Fruit fly (Drosophila melanogaster) whole organism, embryonic: ENCODE results near the gene CG10222.

Experiments used
- Ada2b ChIP-seq: fragments of 200-800 bp; sonication (Bioruptor generic); IDR thresholded peaks from 2 replicates; pipeline ENCODE4 v1.3.6; 2022; ENCODE audit warnings: missing biosample characterization, missing genetic modification characterization
- CG10147 ChIP-seq: fragments of 200-800 bp; sonication (Bioruptor generic); optimal IDR thresholded peaks from 2 replicates; lab custom pipeline; 2019; ENCODE audit warnings: missing biosample characterization, mild to moderate bottlenecking, missing genetic modification characterization, moderate library complexity
- CG11723 ChIP-seq: fragments of 200-800 bp; sonication (Bioruptor generic); optimal IDR thresholded peaks from 2 replicates; lab custom pipeline; 2017; ENCODE audit warnings: missing biosample characterization, mild to moderate bottlenecking, missing genetic modification characterization
- CG12104 ChIP-seq: fragments of 200-800 bp; sonication (Bioruptor generic); optimal IDR thresholded peaks from 3 replicates; lab custom pipeline; 2016; ENCODE audit warnings: missing biosample characterization, missing genetic modification characterization
- CG15073 ChIP-seq: fragments of 200-800 bp; sonication (Bioruptor generic); optimal IDR thresholded peaks from 2 replicates; lab custom pipeline; 2016; ENCODE audit warnings: missing biosample characterization, missing genetic modification characterization
- CG1602 ChIP-seq: fragments of 200-800 bp; sonication (Bioruptor generic); optimal IDR thresholded peaks from 3 replicates; lab custom pipeline; 2016; ENCODE audit warnings: missing biosample characterization, missing genetic modification characterization
- CG17186 ChIP-seq: fragments of 200-800 bp; sonication (Bioruptor generic); optimal IDR thresholded peaks from 3 replicates; lab custom pipeline; 2017; ENCODE audit warnings: missing biosample characterization, missing genetic modification reagents, missing genetic modification characterization
- CG32532 ChIP-seq: fragments of 200-800 bp; sonication (Bioruptor generic); IDR thresholded peaks from 2 replicates; pipeline ENCODE4 v1.3.6; 2022; ENCODE audit warnings: missing biosample characterization, missing genetic modification characterization
- CG3407 ChIP-seq: fragments of 200-800 bp; sonication (Bioruptor generic); optimal IDR thresholded peaks from 2 replicates; lab custom pipeline; 2018; ENCODE audit warnings: missing biosample characterization, mild to moderate bottlenecking, missing genetic modification characterization
- CG34224 ChIP-seq: fragments of 200-800 bp; sonication (Bioruptor generic); IDR thresholded peaks from 3 replicates; pipeline ENCODE4 v1.3.6; 2022; ENCODE audit warnings: missing biosample characterization, missing genetic modification characterization; ENCODE audit not compliant: partially characterized antibody
- CG3847 ChIP-seq: fragments of 200-800 bp; sonication (Bioruptor generic); IDR thresholded peaks from 2 replicates; pipeline ENCODE4 v1.3.6; 2022; ENCODE audit warnings: missing biosample characterization, missing genetic modification characterization
- CG43689 ChIP-seq: fragments of 200-800 bp; sonication (Bioruptor generic); IDR thresholded peaks from 2 replicates; pipeline ENCODE4 v1.3.6; 2022; ENCODE audit warnings: missing biosample characterization, missing genetic modification characterization
- CG4424 ChIP-seq: fragments of 200-800 bp; sonication (Bioruptor generic); optimal IDR thresholded peaks from 3 replicates; lab custom pipeline; 2016; ENCODE audit warnings: missing biosample characterization, missing genetic modification characterization
- CG5245 ChIP-seq: fragments of 200-800 bp; sonication (Bioruptor generic); optimal IDR thresholded peaks from 3 replicates; lab custom pipeline; 2016; ENCODE audit warnings: missing biosample characterization, missing genetic modification characterization
- CG6654 ChIP-seq: fragments of 200-800 bp; sonication (Bioruptor generic); optimal IDR thresholded peaks from 2 replicates; lab custom pipeline; 2017; ENCODE audit warnings: missing biosample characterization, mild to moderate bottlenecking, missing genetic modification characterization
- CG6765 ChIP-seq: fragments of 200-800 bp; sonication (Bioruptor generic); optimal IDR thresholded peaks from 3 replicates; lab custom pipeline; 2017; ENCODE audit warnings: missing biosample characterization, mild to moderate bottlenecking, missing genetic modification characterization
- CG8089 ChIP-seq: fragments of 200-800 bp; sonication (Bioruptor generic); optimal IDR thresholded peaks from 3 replicates; lab custom pipeline; 2016; ENCODE audit warnings: missing biosample characterization, missing genetic modification characterization
- CG9727 ChIP-seq: fragments of 200-800 bp; sonication (Bioruptor generic); optimal IDR thresholded peaks from 3 replicates; lab custom pipeline; 2017; ENCODE audit warnings: missing biosample characterization, mild to moderate bottlenecking, missing genetic modification characterization
- Chrac-16 ChIP-seq: fragments of 200-800 bp; sonication (Bioruptor generic); optimal IDR thresholded peaks from 3 replicates; lab custom pipeline; 2016; ENCODE audit warnings: missing biosample characterization, missing genetic modification characterization
- CoRest ChIP-seq: fragments of 200-800 bp; sonication (Bioruptor generic); optimal IDR thresholded peaks from 3 replicates; lab custom pipeline; 2018; ENCODE audit warnings: missing biosample characterization, mild to moderate bottlenecking, missing genetic modification characterization, moderate library complexity
- Dp ChIP-seq: fragments of 200-800 bp; sonication (Bioruptor generic); optimal IDR thresholded peaks from 2 replicates; lab custom pipeline; 2018; ENCODE audit warnings: missing biosample characterization, mild to moderate bottlenecking, missing genetic modification characterization, moderate library complexity
- Drgx ChIP-seq: fragments of 200-800 bp; sonication (Bioruptor generic); IDR thresholded peaks from 2 replicates; pipeline ENCODE4 v1.3.6; 2022; ENCODE audit warnings: missing biosample characterization, missing genetic modification characterization
- Fer2 ChIP-seq: fragments of 200-800 bp; sonication (Bioruptor generic); optimal IDR thresholded peaks from 2 replicates; lab custom pipeline; 2018; ENCODE audit warnings: missing biosample characterization, mild to moderate bottlenecking, missing genetic modification characterization, moderate library complexity
- HHEX ChIP-seq: fragments of 200-800 bp; sonication (Bioruptor generic); optimal IDR thresholded peaks from 3 replicates; lab custom pipeline; 2017; ENCODE audit warnings: missing biosample characterization, mild to moderate bottlenecking, missing genetic modification characterization, missing genetic modification reagents
- HLH3B ChIP-seq: fragments of 200-800 bp; sonication (Bioruptor generic); IDR thresholded peaks from 2 replicates; pipeline ENCODE4 v1.3.6; 2022; ENCODE audit warnings: missing biosample characterization, missing genetic modification characterization
- HLHmδ ChIP-seq: fragments of 200-800 bp; sonication (Bioruptor generic); optimal IDR thresholded peaks from 2 replicates; lab custom pipeline; 2018; ENCODE audit warnings: missing biosample characterization, mild to moderate bottlenecking, missing genetic modification characterization, moderate library complexity
- Hr3 ChIP-seq: fragments of 200-800 bp; sonication (Bioruptor generic); optimal IDR thresholded peaks from 3 replicates; lab custom pipeline; 2016; ENCODE audit warnings: missing biosample characterization, missing genetic modification characterization
- Hsf ChIP-seq: fragments of 200-800 bp; sonication (Bioruptor generic); optimal IDR thresholded peaks from 3 replicates; lab custom pipeline; 2016; ENCODE audit warnings: missing biosample characterization, missing genetic modification characterization
- Side ChIP-seq: fragments of 200-800 bp; sonication (Bioruptor generic); optimal IDR thresholded peaks from 2 replicates; lab custom pipeline; 2016; ENCODE audit warnings: missing biosample characterization, missing genetic modification characterization
- Sin3A ChIP-seq: fragments of >200 bp; optimal IDR thresholded peaks from 2 replicates; lab custom pipeline; 2018
- Usf ChIP-seq: fragments of 200-800 bp; sonication (Bioruptor generic); optimal IDR thresholded peaks from 2 replicates; lab custom pipeline; 2017; ENCODE audit warnings: missing genotype, missing biosample characterization, missing genetic modification characterization
- Xrp1 ChIP-seq: fragments of 200-800 bp; sonication (Bioruptor generic); IDR thresholded peaks from 2 replicates; pipeline ENCODE4 v1.3.6; 2022; ENCODE audit warnings: missing biosample characterization, missing genetic modification characterization
- ap ChIP-seq: fragments of 200-800 bp; sonication (Bioruptor generic); IDR thresholded peaks from 2 replicates; pipeline ENCODE4 v1.3.6; 2022; ENCODE audit warnings: missing biosample characterization, missing genetic modification characterization
- bsh ChIP-seq, 2 experiments: fragments of 200-800 bp; sonication (Bioruptor generic); optimal IDR thresholded peaks; 2 replicates each; lab custom pipeline; 2017 to 2018; ENCODE audit warnings: mild to moderate bottlenecking in 2 of 2, missing biosample characterization in 2 of 2, missing genetic modification characterization in 2 of 2, moderate library complexity in 1 of 2
- corto ChIP-seq: fragments of 200-800 bp; sonication (Bioruptor generic); optimal IDR thresholded peaks from 2 replicates; lab custom pipeline; 2016; ENCODE audit warnings: missing biosample characterization, mild to moderate bottlenecking, missing genetic modification characterization, moderate library complexity
- dpn ChIP-seq, 2 experiments: fragments of 200-800 bp; sonication (Bioruptor generic); optimal IDR thresholded peaks; 3 replicates each; lab custom pipeline; 2016; ENCODE audit warnings: missing biosample characterization in 2 of 2, missing genetic modification characterization in 2 of 2
- fd96Cb ChIP-seq: fragments of 200-800 bp; sonication (Bioruptor generic); optimal IDR thresholded peaks from 2 replicates; lab custom pipeline; 2018; ENCODE audit warnings: missing biosample characterization, mild to moderate bottlenecking, missing genetic modification characterization, moderate library complexity
- gem ChIP-seq: fragments of 200-800 bp; sonication (Bioruptor generic); optimal IDR thresholded peaks from 2 replicates; lab custom pipeline; 2019; ENCODE audit warnings: missing biosample characterization, mild to moderate bottlenecking, missing genetic modification characterization, moderate library complexity
- gsb ChIP-seq: fragments of 200-800 bp; sonication (Bioruptor generic); IDR thresholded peaks from 2 replicates; pipeline ENCODE4 v1.3.6; 2022; ENCODE audit warnings: missing biosample characterization, missing genetic modification characterization
- kah ChIP-seq: fragments of 200-800 bp; sonication (Bioruptor generic); optimal IDR thresholded peaks from 2 replicates; lab custom pipeline; 2018; ENCODE audit warnings: missing biosample characterization, mild to moderate bottlenecking, missing genetic modification characterization
- klu ChIP-seq: fragments of 200-800 bp; sonication (Bioruptor generic); IDR thresholded peaks from 2 replicates; pipeline ENCODE4 v1.3.6; 2022; ENCODE audit warnings: missing biosample characterization, missing genetic modification characterization
- lbe ChIP-seq: fragments of 200-800 bp; sonication (Bioruptor generic); optimal IDR thresholded peaks from 2 replicates; lab custom pipeline; 2016; ENCODE audit warnings: missing biosample characterization, mild to moderate bottlenecking, missing genetic modification characterization
- nom ChIP-seq: fragments of 200-800 bp; sonication (Bioruptor generic); optimal IDR thresholded peaks from 2 replicates; lab custom pipeline; 2017; ENCODE audit warnings: missing biosample characterization, missing genetic modification characterization, mild to moderate bottlenecking, moderate library complexity, missing genetic modification reagents
- repo ChIP-seq: fragments of 200-800 bp; sonication (Bioruptor generic); optimal IDR thresholded peaks from 2 replicates; lab custom pipeline; 2016; ENCODE audit warnings: missing biosample characterization, missing genetic modification characterization
- run ChIP-seq: fragments of 200-800 bp; sonication (Bioruptor generic); optimal IDR thresholded peaks from 3 replicates; lab custom pipeline; 2018; ENCODE audit warnings: missing biosample characterization, mild to moderate bottlenecking, missing genetic modification characterization
- scrt ChIP-seq: fragments of 200-800 bp; sonication (Bioruptor generic); optimal IDR thresholded peaks from 2 replicates; lab custom pipeline; 2018; ENCODE audit warnings: missing biosample characterization, mild to moderate bottlenecking, missing genetic modification characterization, moderate library complexity
- sisA ChIP-seq: fragments of 200-800 bp; sonication (Bioruptor generic); IDR thresholded peaks from 2 replicates; pipeline ENCODE4 v1.3.6; 2022; ENCODE audit warnings: missing biosample characterization, missing genetic modification characterization
- slou ChIP-seq: fragments of 200-800 bp; sonication (Bioruptor generic); optimal IDR thresholded peaks from 3 replicates; lab custom pipeline; 2016; ENCODE audit warnings: missing biosample characterization, missing genetic modification characterization
- wdn ChIP-seq: fragments of 200-800 bp; sonication (Bioruptor generic); IDR thresholded peaks from 2 replicates; pipeline ENCODE4 v1.3.6; 2022; ENCODE audit warnings: missing biosample characterization, missing genetic modification characterization
- zen ChIP-seq: fragments of 200-800 bp; sonication (Bioruptor generic); optimal IDR thresholded peaks from 3 replicates; lab custom pipeline; 2018; ENCODE audit warnings: missing biosample characterization, mild to moderate bottlenecking, missing genetic modification characterization, moderate library complexity

Gene CG10222

DNA sequence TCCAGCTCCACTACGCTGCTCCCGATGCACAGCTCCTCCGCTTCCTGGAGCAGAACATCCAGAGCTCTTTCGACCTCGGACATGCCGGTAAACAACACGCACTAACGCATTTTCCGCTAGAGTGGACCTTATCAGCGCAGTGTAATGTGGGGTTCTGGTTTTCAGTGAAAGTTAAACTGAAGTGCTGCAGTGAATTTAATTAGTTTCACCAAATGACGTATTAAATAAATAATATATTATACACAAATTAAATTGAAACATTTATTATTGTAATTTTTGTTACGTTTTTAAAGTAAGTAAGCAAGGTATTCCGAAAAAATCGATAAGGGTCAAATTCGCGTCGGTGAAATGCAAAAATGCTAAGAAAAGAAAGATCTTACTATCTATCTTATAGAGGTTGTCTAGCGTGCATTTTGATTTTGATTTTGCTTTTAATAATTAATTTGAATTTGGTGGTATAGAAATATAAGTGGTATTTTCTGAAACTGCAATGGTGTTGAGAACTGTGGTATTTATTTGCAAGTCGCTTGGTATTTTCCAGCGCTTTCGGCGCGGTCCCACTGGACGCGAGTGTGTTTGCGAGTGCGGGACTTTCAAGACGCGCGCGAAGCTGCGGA is 38.0 kb upstream of the CG10222 start, which contains the start of the genes JMJD7 and CG10738 (continued):
- TF ChIP-seq Fer2 (tag; lab: Kevin White, UChicago) = peak; percentile 16
- no peak for TF ChIP-seq CG11723 (GFP tag; lab: Kevin White, UChicago)
- peak; percentile 55 for TF ChIP-seq CG3847 (GFP tag; lab: Robert Waterston, UW)
- no peak for TF ChIP-seq corto (GFP tag; lab: Kevin White, UChicago)
- peak; percentile 43 for TF ChIP-seq CG12104 (GFP tag; lab: Kevin White, UChicago)
- TF ChIP-seq run = no peak
- peak; percentile 78 for TF ChIP-seq Drgx
- peak; percentile 85 for TF ChIP-seq CG32532
- peak; percentile 15 for TF ChIP-seq CG6765 (GFP tag; lab: Kevin White, UChicago)
- no peak for TF ChIP-seq Usf (GFP tag; lab: Kevin White, UChicago)
- TF ChIP-seq CG4424 = peak; percentile 48
- TF ChIP-seq lbe (GFP tag; lab: Kevin White, UChicago) = peak; percentile 26
- peak; percentile 18 for TF ChIP-seq kah (GFP tag; lab: Kevin White, UChicago)
- peak in 1 of 2 experiments; percentile 13 for TF ChIP-seq bsh (GFP tag; optimal IDR thresholded peaks at IDR 0.05; lab: Kevin White, UChicago)
- no peak for TF ChIP-seq wdn (GFP tag; lab: Robert Waterston, UW)
- TF ChIP-seq CG17186 = no peak
- peak; percentile 70 for TF ChIP-seq klu (GFP tag; lab: Robert Waterston, UW)
- TF ChIP-seq slou (GFP tag; lab: Kevin White, UChicago) = peak; percentile 2
- no peak for TF ChIP-seq gem (tag; lab: Kevin White, UChicago)
- no peak for TF ChIP-seq CG34224 (GFP tag; lab: Robert Waterston, UW)
- peak; percentile 70; the same call in 1 of the 2 replicates for TF ChIP-seq ap (GFP tag; lab: Robert Waterston, UW)
- TF ChIP-seq HLHmδ (GFP tag; lab: Kevin White, UChicago) = no peak
- peak; percentile 22 for TF ChIP-seq Sin3A (lab: Kevin White, UChicago)
- no peak for TF ChIP-seq Hr3
- TF ChIP-seq Ada2b (GFP tag; lab: Robert Waterston, UW) = peak; percentile 84
- no peak for TF ChIP-seq CG3407 (GFP tag; lab: Kevin White, UChicago)
- TF ChIP-seq CG6654 (GFP tag; lab: Kevin White, UChicago) = peak; percentile 56
- TF ChIP-seq gsb (GFP tag; lab: Robert Waterston, UW) = peak; percentile 23; the same call in 1 of the 2 replicates
- TF ChIP-seq fd96Cb (tag; lab: Kevin White, UChicago) = peak; percentile 70
- no peak for TF ChIP-seq Side (GFP tag; lab: Kevin White, UChicago)
- TF ChIP-seq repo (GFP tag; lab: Kevin White, UChicago) = peak; percentile 49
- no peak for TF ChIP-seq CG43689
- TF ChIP-seq HLH3B (GFP tag; lab: Robert Waterston, UW) = peak; percentile 68
- peak; percentile 23 for TF ChIP-seq HHEX (GFP tag; lab: Kevin White, UChicago)
- peak; percentile 10 for TF ChIP-seq zen (tag; lab: Kevin White, UChicago)
- TF ChIP-seq sisA (GFP tag; lab: Robert Waterston, UW) = peak; percentile 70; the same call in 1 of the 2 replicates
- TF ChIP-seq CG9727 (GFP tag; lab: Kevin White, UChicago) = peak; percentile 63
- peak; percentile 39 for TF ChIP-seq CG15073 (GFP tag; lab: Kevin White, UChicago)
- TF ChIP-seq CG8089 (GFP tag; lab: Kevin White, UChicago) = no peak
- TF ChIP-seq scrt = no peak
- no peak for TF ChIP-seq Chrac-16 (GFP tag; lab: Kevin White, UChicago)
- TF ChIP-seq CG1602 (GFP tag; lab: Kevin White, UChicago) = no peak
- peak; percentile 66 for TF ChIP-seq Xrp1 (GFP tag; lab: Robert Waterston, UW)
- TF ChIP-seq CG5245 (GFP tag; lab: Kevin White, UChicago) = peak; percentile 73
- peak; percentile 27 for TF ChIP-seq Hsf (GFP tag; lab: Kevin White, UChicago)
- TF ChIP-seq dpn (GFP tag; optimal IDR thresholded peaks at IDR 0.05; lab: Kevin White, UChicago) = peak in 1 of 2 experiments; percentile 15
- peak; percentile 81 for TF ChIP-seq Dp
- TF ChIP-seq CoRest (tag; lab: Kevin White, UChicago) = peak; percentile 20
- TF ChIP-seq nom = peak; percentile 68
- TF ChIP-seq CG10147 (GFP tag; lab: Kevin White, UChicago) = peak; percentile 75
